Fruit fly (Drosophila melanogaster) whole organism, prepupa: ENCODE results near the gene Flo2.
A peak's percentile ranks its signal among the peaks of the same experiment; 100 is the strongest.

Source experiments
- Blimp-1 ChIP-seq: fragments of 200-800 bp; sonication (Bioruptor generic); optimal IDR thresholded peaks from 3 replicates; lab custom pipeline; 2017; ENCODE audit warnings: missing biosample characterization, missing genetic modification characterization, mild to moderate bottlenecking, moderate library complexity, missing genetic modification reagents
- CG10631 ChIP-seq: fragments of 200-800 bp; sonication (Bioruptor generic); optimal IDR thresholded peaks from 2 replicates; lab custom pipeline; 2016; ENCODE audit warnings: missing biosample characterization, missing genetic modification characterization
- CG10669 ChIP-seq: fragments of 200-800 bp; sonication (Bioruptor generic); optimal IDR thresholded peaks from 3 replicates; lab custom pipeline; 2018; ENCODE audit warnings: missing biosample characterization, mild to moderate bottlenecking, missing genetic modification characterization, moderate library complexity
- CG11294 ChIP-seq: fragments of 200-800 bp; sonication (Bioruptor generic); IDR thresholded peaks from 2 replicates; pipeline ENCODE4 v1.3.6; 2022; ENCODE audit warnings: missing biosample characterization, missing genetic modification characterization
- CG15336 ChIP-seq: fragments of 200-800 bp; sonication (Bioruptor generic); IDR thresholded peaks from 2 replicates; pipeline ENCODE4 v1.3.6; 2022; ENCODE audit warnings: missing biosample characterization, missing genetic modification characterization
- CG1621 ChIP-seq: fragments of 200-800 bp; sonication (Bioruptor generic); optimal IDR thresholded peaks from 3 replicates; lab custom pipeline; 2018; ENCODE audit warnings: missing biosample characterization, mild to moderate bottlenecking, missing genetic modification characterization
- CG16779 ChIP-seq: fragments of 200-800 bp; sonication (Bioruptor generic); optimal IDR thresholded peaks from 3 replicates; lab custom pipeline; 2017; ENCODE audit warnings: missing biosample characterization, mild to moderate bottlenecking, missing genetic modification characterization
- CG3032 ChIP-seq: fragments of 200-800 bp; optimal IDR thresholded peaks from 2 replicates; lab custom pipeline; 2019; ENCODE audit warnings: missing biosample characterization, mild to moderate bottlenecking, missing genetic modification characterization, moderate library complexity
- CG31627 ChIP-seq: fragments of 200-800 bp; sonication (Bioruptor generic); optimal IDR thresholded peaks from 3 replicates; lab custom pipeline; 2016; ENCODE audit warnings: missing biosample characterization, missing genetic modification characterization
- CG32006 ChIP-seq: fragments of 200-800 bp; sonication (Bioruptor generic); optimal IDR thresholded peaks from 3 replicates; lab custom pipeline; 2017; ENCODE audit warnings: missing biosample characterization, mild to moderate bottlenecking, missing genetic modification characterization
- CG34406 ChIP-seq: fragments of 200-800 bp; sonication (Bioruptor generic); optimal IDR thresholded peaks from 3 replicates; lab custom pipeline; 2016; ENCODE audit warnings: missing biosample characterization, missing genetic modification characterization
- CG3919 ChIP-seq: fragments of 200-800 bp; sonication (Bioruptor generic); optimal IDR thresholded peaks from 3 replicates; lab custom pipeline; 2016; ENCODE audit warnings: missing biosample characterization, missing genetic modification characterization
- CG4318 ChIP-seq: fragments of 200-800 bp; sonication (Bioruptor generic); optimal IDR thresholded peaks from 3 replicates; lab custom pipeline; 2017; ENCODE audit warnings: missing biosample characterization, mild to moderate bottlenecking, missing genetic modification characterization
- CG6163 ChIP-seq: fragments of 200-800 bp; sonication (Bioruptor generic); IDR thresholded peaks from 3 replicates; pipeline ENCODE4 v1.3.6; 2022; ENCODE audit warnings: missing biosample characterization, missing genetic modification characterization
- CG6276 ChIP-seq: fragments of 200-800 bp; sonication (Bioruptor generic); optimal IDR thresholded peaks from 2 replicates; lab custom pipeline; 2017; ENCODE audit warnings: missing biosample characterization, mild to moderate bottlenecking, missing genetic modification characterization
- CG6792 ChIP-seq: fragments of 200-800 bp; sonication (Bioruptor generic); optimal IDR thresholded peaks from 3 replicates; lab custom pipeline; 2016; ENCODE audit warnings: missing biosample characterization, missing genetic modification characterization
- CG6808 ChIP-seq: fragments of 200-800 bp; sonication (Bioruptor generic); optimal IDR thresholded peaks from 3 replicates; lab custom pipeline; 2017; ENCODE audit warnings: missing biosample characterization, missing genetic modification characterization, mild to moderate bottlenecking, moderate library complexity, missing genetic modification reagents
- CG6854 ChIP-seq: fragments of 200-800 bp; sonication (Bioruptor generic); optimal IDR thresholded peaks from 2 replicates; lab custom pipeline; 2017; ENCODE audit warnings: missing biosample characterization, mild to moderate bottlenecking, missing genetic modification characterization
- CG7368 ChIP-seq: fragments of 200-800 bp; sonication (Bioruptor generic); optimal IDR thresholded peaks from 3 replicates; lab custom pipeline; 2016; ENCODE audit warnings: missing biosample characterization, missing genetic modification characterization
- CG8119 ChIP-seq: fragments of 200-800 bp; sonication (Bioruptor generic); IDR thresholded peaks from 3 replicates; pipeline ENCODE4 v1.3.6; 2022; ENCODE audit warnings: missing biosample characterization, missing genetic modification characterization
- CG8319 ChIP-seq: fragments of 200-800 bp; sonication (Bioruptor generic); optimal IDR thresholded peaks from 3 replicates; lab custom pipeline; 2016; ENCODE audit warnings: missing biosample characterization, missing genetic modification characterization
- CG8632 ChIP-seq: fragments of 200-800 bp; sonication (Bioruptor generic); optimal IDR thresholded peaks from 3 replicates; lab custom pipeline; 2016; ENCODE audit warnings: missing biosample characterization, missing genetic modification characterization
- Eip75B ChIP-seq: fragments of 200-800 bp; sonication (Bioruptor generic); optimal IDR thresholded peaks from 3 replicates; lab custom pipeline; 2016; ENCODE audit warnings: missing biosample characterization, missing genetic modification characterization
- Eip78C ChIP-seq: fragments of 200-800 bp; sonication (Bioruptor generic); peaks from one replicate; lab custom pipeline; 2016; ENCODE audit warnings: missing biosample characterization, missing genetic modification characterization
- Eip93F ChIP-seq: fragments of 200-800 bp; sonication (Bioruptor generic); optimal IDR thresholded peaks from 2 replicates; lab custom pipeline; 2016; ENCODE audit warnings: missing biosample characterization, mild to moderate bottlenecking, missing genetic modification characterization
- Ets21C ChIP-seq: fragments of 200-800 bp; sonication (Bioruptor generic); optimal IDR thresholded peaks from 3 replicates; lab custom pipeline; 2016; ENCODE audit warnings: missing biosample characterization, missing genetic modification characterization
- Ets96B ChIP-seq: fragments of 200-800 bp; optimal IDR thresholded peaks from 2 replicates; lab custom pipeline; 2019; ENCODE audit warnings: missing biosample characterization, mild to moderate bottlenecking, missing genetic modification characterization, moderate library complexity
- Gug ChIP-seq: fragments of 200-800 bp; sonication (Bioruptor generic); IDR thresholded peaks from 2 replicates; pipeline ENCODE4 v1.3.6; 2022; ENCODE audit warnings: missing biosample characterization, missing genetic modification characterization
- Hr39 ChIP-seq: fragments of 200-800 bp; sonication (Bioruptor generic); optimal IDR thresholded peaks from 2 replicates; lab custom pipeline; 2016; ENCODE audit warnings: missing biosample characterization, missing genetic modification characterization
- Hr4 ChIP-seq: fragments of 200-800 bp; sonication (Bioruptor generic); optimal IDR thresholded peaks from 3 replicates; lab custom pipeline; 2016; ENCODE audit warnings: missing biosample characterization, missing genetic modification characterization
- Lpt ChIP-seq: fragments of 200-800 bp; sonication (Bioruptor generic); optimal IDR thresholded peaks from 3 replicates; lab custom pipeline; 2016; ENCODE audit warnings: missing biosample characterization, missing genetic modification characterization
- Met ChIP-seq: fragments of 200-800 bp; sonication (Bioruptor generic); optimal IDR thresholded peaks from 3 replicates; lab custom pipeline; 2016; ENCODE audit warnings: missing biosample characterization, missing genetic modification characterization
- OdsH ChIP-seq: fragments of 200-800 bp; sonication (Bioruptor generic); optimal IDR thresholded peaks from 3 replicates; lab custom pipeline; 2016; ENCODE audit warnings: missing biosample characterization, missing genetic modification characterization
- Smox ChIP-seq: fragments of 200-800 bp; sonication (Bioruptor generic); optimal IDR thresholded peaks from 3 replicates; lab custom pipeline; 2016; ENCODE audit warnings: missing biosample characterization, missing genetic modification characterization
- Sox102F ChIP-seq: fragments of 200-800 bp; sonication (Bioruptor generic); optimal IDR thresholded peaks from 2 replicates; lab custom pipeline; 2016; ENCODE audit warnings: missing biosample characterization, mild to moderate bottlenecking, missing genetic modification characterization
- Sox14 ChIP-seq: fragments of 200-800 bp; sonication (Bioruptor generic); optimal IDR thresholded peaks from 3 replicates; lab custom pipeline; 2016; ENCODE audit warnings: missing biosample characterization, missing genetic modification characterization
- Sox15 ChIP-seq: fragments of 200-800 bp; sonication (Bioruptor generic); optimal IDR thresholded peaks from 3 replicates; lab custom pipeline; 2016; ENCODE audit warnings: missing biosample characterization, missing genetic modification characterization
- achi ChIP-seq: fragments of 200-800 bp; sonication (Bioruptor generic); optimal IDR thresholded peaks from 3 replicates; lab custom pipeline; 2016; ENCODE audit warnings: missing biosample characterization, missing genetic modification characterization
- acj6 ChIP-seq: fragments of 200-800 bp; sonication (Bioruptor generic); optimal IDR thresholded peaks from 3 replicates; lab custom pipeline; 2016; ENCODE audit warnings: missing biosample characterization, missing genetic modification characterization
- dac ChIP-seq: fragments of 200-800 bp; sonication (Bioruptor generic); optimal IDR thresholded peaks from 2 replicates; lab custom pipeline; 2017; ENCODE audit warnings: missing biosample characterization, mild to moderate bottlenecking, missing genetic modification characterization
- dsx ChIP-seq: fragments of 200-800 bp; optimal IDR thresholded peaks from 3 replicates; lab custom pipeline; 2019; ENCODE audit warnings: missing biosample characterization, mild to moderate bottlenecking, missing genetic modification characterization, moderate library complexity; ENCODE audit not compliant: poor library complexity, severe bottlenecking
- eg ChIP-seq: fragments of 200-800 bp; sonication (Bioruptor generic); IDR thresholded peaks from 3 replicates; pipeline ENCODE4 v1.3.6; 2022; ENCODE audit warnings: missing biosample characterization, missing genetic modification characterization
- esn ChIP-seq: fragments of 200-800 bp; sonication (Bioruptor generic); optimal IDR thresholded peaks from 2 replicates; lab custom pipeline; 2016; ENCODE audit warnings: missing biosample characterization, mild to moderate bottlenecking, missing genetic modification characterization, moderate library complexity
- fkh ChIP-seq: fragments of 200-800 bp; sonication (Bioruptor generic); optimal IDR thresholded peaks from 3 replicates; lab custom pipeline; 2017; ENCODE audit warnings: missing biosample characterization, mild to moderate bottlenecking, missing genetic modification characterization, moderate library complexity
- lz ChIP-seq: fragments of 200-800 bp; sonication (Bioruptor generic); optimal IDR thresholded peaks from 3 replicates; lab custom pipeline; 2016; ENCODE audit warnings: missing biosample characterization, missing genetic modification characterization
- net ChIP-seq: fragments of 200-800 bp; sonication (Bioruptor generic); optimal IDR thresholded peaks from 3 replicates; lab custom pipeline; 2016; ENCODE audit warnings: missing biosample characterization, missing genetic modification characterization
- pdm3 ChIP-seq: fragments of 200-800 bp; sonication (Bioruptor generic); optimal IDR thresholded peaks from 3 replicates; lab custom pipeline; 2016; ENCODE audit warnings: missing biosample characterization, missing genetic modification characterization
- salr ChIP-seq, 2 experiments: fragments of 200-800 bp; sonication (Bioruptor generic); optimal IDR thresholded peaks; 3 replicates each; lab custom pipeline; 2016 to 2018; ENCODE audit warnings: missing biosample characterization in 2 of 2, missing genetic modification characterization in 2 of 2, mild to moderate bottlenecking in 1 of 2
- spab ChIP-seq: fragments of 200-800 bp; sonication (Bioruptor generic); optimal IDR thresholded peaks from 2 replicates; lab custom pipeline; 2017; ENCODE audit warnings: missing biosample characterization, mild to moderate bottlenecking, missing genetic modification characterization, missing genetic modification reagents
- ss ChIP-seq, 2 experiments: fragments of 200-800 bp; sonication (Bioruptor generic); optimal IDR thresholded peaks; 2 replicates in 1 of 2; 3 replicates in 1 of 2; lab custom pipeline; 2017 to 2018; ENCODE audit warnings: mild to moderate bottlenecking in 2 of 2, missing biosample characterization in 2 of 2, missing genetic modification characterization in 2 of 2, moderate library complexity in 1 of 2
- svp ChIP-seq: fragments of 200-800 bp; sonication (Bioruptor generic); peaks from one replicate; lab custom pipeline; 2016; ENCODE audit warnings: missing biosample characterization, missing genetic modification characterization
- vri ChIP-seq: fragments of 200-800 bp; sonication (Bioruptor generic); optimal IDR thresholded peaks from 3 replicates; lab custom pipeline; 2016; ENCODE audit warnings: missing biosample characterization, mild to moderate bottlenecking, missing genetic modification characterization

Flo2 gene

DNA sequence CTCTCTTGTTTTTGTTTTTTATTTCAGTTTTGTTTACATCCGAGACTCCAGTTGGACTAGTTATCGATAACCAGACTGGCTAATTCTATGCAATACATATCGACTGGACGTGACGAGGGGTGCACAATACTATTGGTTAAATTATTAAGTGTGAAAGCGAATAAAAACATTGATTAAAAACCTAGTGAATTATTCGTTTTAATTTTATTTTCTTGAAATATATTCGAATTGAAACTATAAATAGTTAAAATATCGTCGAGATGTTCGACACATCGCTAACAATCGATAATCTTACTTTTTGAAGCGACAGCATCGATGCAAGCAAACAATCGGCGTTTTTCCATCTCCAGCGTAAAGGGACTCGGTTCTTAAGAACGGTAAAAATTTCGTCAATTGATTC lies at the start of gene Flo2, which contains the start of gene CG32590:
Flo2 (plus strand) TSS at position 330 of the 400 bp plus-strand sequence.
CG32590 (minus strand) TSS at position 60 of the 400 bp plus-strand sequence.
- TF ChIP-seq CG15336 (0 out of 2 replicates have a peak, but pooled peaks have one; percentile 45), fkh (no peak), CG10669 (GFP tag; lab: Kevin White, UChicago) (peak; percentile 29), CG7368 (GFP tag; lab: Kevin White, UChicago) (no peak), Blimp-1 (no peak), Ets21C (GFP tag; lab: Kevin White, UChicago) (peak; percentile 68), CG3032 (tag; lab: Kevin White, UChicago) (peak; percentile 53), CG10631 (GFP tag; lab: Kevin White, UChicago) (no peak), Smox (GFP tag; lab: Kevin White, UChicago) (peak; percentile 63), Eip75B (GFP tag; lab: Kevin White, UChicago) (peak; percentile 22), CG11294 (peak; percentile 51; the same call in 1 of the 2 replicates), esn (GFP tag; lab: Kevin White, UChicago) (peak; percentile 71), CG6854 (GFP tag; lab: Kevin White, UChicago) (no peak), Eip78C (GFP tag; lab: Kevin White, UChicago) (peak; percentile 84), dsx (GFP tag; lab: Kevin White, UChicago) (peak; percentile 41), Met (peak; percentile 48), Lpt (peak; percentile 46), eg (GFP tag; lab: Robert Waterston, UW) (peak; percentile 84), Hr4 (peak; percentile 69), CG8319 (GFP tag; lab: Kevin White, UChicago) (peak; percentile 39), achi (GFP tag; lab: Kevin White, UChicago) (peak; percentile 58), Eip93F (peak; percentile 29), salr (GFP tag; optimal IDR thresholded peaks at IDR 0.05; lab: Kevin White, UChicago) (no peak), lz (GFP tag; lab: Kevin White, UChicago) (peak; percentile 67), spab (GFP tag; lab: Kevin White, UChicago) (no peak), OdsH (GFP tag; lab: Kevin White, UChicago) (peak; percentile 71), Gug (GFP tag; lab: Robert Waterston, UW) (peak; percentile 69), CG1621 (tag; lab: Kevin White, UChicago) (no peak), net (peak; percentile 10), pdm3 (GFP tag; lab: Kevin White, UChicago) (peak; percentile 69), CG6792 (peak; percentile 21), Sox15 (GFP tag; lab: Kevin White, UChicago) (peak; percentile 28), Sox14 (peak; percentile 60), CG3919 (GFP tag; lab: Kevin White, UChicago) (peak; percentile 60), CG8119 (GFP tag; lab: Robert Waterston, UW) (no peak), ss (GFP tag; optimal IDR thresholded peaks at IDR 0.05; lab: Kevin White, UChicago) (peak in 1 of 2 experiments; percentile 19), CG16779 (tag; lab: Kevin White, UChicago) (no peak), acj6 (GFP tag; lab: Kevin White, UChicago) (peak; percentile 77), CG34406 (GFP tag; lab: Kevin White, UChicago) (peak; percentile 59), vri (GFP tag; lab: Kevin White, UChicago) (peak; percentile 61), CG32006 (GFP tag; lab: Kevin White, UChicago) (no peak), CG6808 (GFP tag; lab: Kevin White, UChicago) (no peak), Sox102F (GFP tag; lab: Kevin White, UChicago) (peak; percentile 59), CG6163 (GFP tag; lab: Robert Waterston, UW) (peak; percentile 84), Ets96B (tag; lab: Kevin White, UChicago) (peak; percentile 53), CG6276 (no peak), CG4318 (GFP tag; lab: Kevin White, UChicago) (no peak), CG31627 (GFP tag; lab: Kevin White, UChicago) (peak; percentile 74), dac (GFP tag; lab: Kevin White, UChicago) (no peak), CG8632 (GFP tag; lab: Kevin White, UChicago) (no peak), svp (peak; percentile 84), Hr39 (GFP tag; lab: Kevin White, UChicago) (peak; percentile 76)
